Worm (Caenorhabditis elegans) whole organism, early embryonic: ENCODE measurements around the gene srt-24.

ENCODE experiments used
- B0310.2 ChIP-seq: sonication (generic microtip); optimal IDR thresholded peaks from 2 replicates; lab custom pipeline; 2016; ENCODE audit warnings: mild to moderate bottlenecking, missing genetic modification characterization, missing compliant biosample characterization
- F13C5.2 ChIP-seq: sonication (generic microtip); optimal IDR thresholded peaks from 2 replicates; lab custom pipeline; 2017; ENCODE audit warnings: mild to moderate bottlenecking, missing genetic modification characterization, inconsistent platforms, missing compliant biosample characterization
- aly-1 ChIP-seq: sonication (generic microtip); optimal IDR thresholded peaks from 2 replicates; lab custom pipeline; 2016; ENCODE audit warnings: missing genetic modification characterization, missing compliant biosample characterization
- ama-1 ChIP-seq: fragments of 150-350 bp; optimal IDR thresholded peaks from 2 replicates; lab custom pipeline; 2014
- ceh-13 ChIP-seq: fragments of 200-800 bp; sonication (Bioruptor generic); optimal IDR thresholded peaks from 2 replicates; lab custom pipeline; 2018; ENCODE audit warnings: mild to moderate bottlenecking, missing genetic modification characterization, missing compliant biosample characterization
- ceh-36 ChIP-seq: sonication (generic microtip); optimal IDR thresholded peaks from 2 replicates; lab custom pipeline; 2016; ENCODE audit warnings: missing genetic modification characterization, inconsistent platforms, missing compliant biosample characterization
- ets-7 ChIP-seq: sonication (generic microtip); optimal IDR thresholded peaks from 2 replicates; lab custom pipeline; 2016; ENCODE audit warnings: missing genotype, missing genetic modification characterization, missing compliant biosample characterization
- flt-1 ChIP-seq: fragments of 200-800 bp; sonication (Bioruptor generic); IDR thresholded peaks from 2 replicates; pipeline ENCODE4 v1.3.6; 2022; ENCODE audit warnings: missing genetic modification characterization, missing compliant biosample characterization
- hmbx-1 ChIP-seq: sonication (generic microtip); optimal IDR thresholded peaks from 2 replicates; lab custom pipeline; 2016; ENCODE audit warnings: mild to moderate bottlenecking, missing genetic modification characterization, missing compliant biosample characterization
- hmg-4 ChIP-seq: fragments of 200-800 bp; sonication (Bioruptor generic); optimal IDR thresholded peaks from 2 replicates; lab custom pipeline; 2018; ENCODE audit warnings: mild to moderate bottlenecking, missing genetic modification characterization, missing compliant biosample characterization
- hnd-1 ChIP-seq: sonication (generic microtip); optimal IDR thresholded peaks from 2 replicates; lab custom pipeline; 2016; ENCODE audit warnings: missing genetic modification characterization, missing compliant biosample characterization
- pes-1 ChIP-seq: fragments of 200-800 bp; sonication (Bioruptor generic); IDR thresholded peaks from 2 replicates; pipeline ENCODE4 v1.3.6; 2022; ENCODE audit warnings: missing genetic modification reagents, missing genetic modification characterization, missing compliant biosample characterization
- scrt-1 ChIP-seq: fragments of 200-800 bp; sonication (Bioruptor generic); IDR thresholded peaks from 2 replicates; pipeline ENCODE4 v1.3.6; 2022; ENCODE audit warnings: missing genetic modification characterization, missing compliant biosample characterization
- sea-1 ChIP-seq: fragments of 200-800 bp; sonication (Bioruptor generic); conservative IDR thresholded peaks from 2 replicates; pipeline ENCODE4 v1.3.6; 2022; ENCODE audit warnings: missing genetic modification characterization, missing compliant biosample characterization
- tbx-11 ChIP-seq: fragments of 200-800 bp; sonication (Bioruptor generic); IDR thresholded peaks from 2 replicates; pipeline ENCODE4 v1.3.6; 2022; ENCODE audit warnings: missing genetic modification characterization, missing compliant biosample characterization
- tbx-37 ChIP-seq: fragments of 200-800 bp; sonication (Bioruptor generic); conservative IDR thresholded peaks from 2 replicates; pipeline ENCODE4 v1.3.6; 2022; ENCODE audit warnings: missing genetic modification reagents, missing genetic modification characterization, missing compliant biosample characterization
- tra-4 ChIP-seq: sonication (generic microtip); optimal IDR thresholded peaks from 2 replicates; lab custom pipeline; 2017; ENCODE audit warnings: missing genetic modification characterization, missing compliant biosample characterization

The srt-24 gene

ce11 chrIV:754357-754972, 23.6 kb upstream of the srt-24 start:
- no peak for TF ChIP-seq hmbx-1 (tag; lab: Kevin White, UChicago)
- no peak for TF ChIP-seq scrt-1
- no peak for TF ChIP-seq tra-4
- no peak for TF ChIP-seq sea-1 (GFP tag; lab: Robert Waterston, UW)
- TF ChIP-seq aly-1: no peak
- no peak for TF ChIP-seq ceh-36 (tag; lab: Kevin White, UChicago)
- TF ChIP-seq B0310.2: no peak
- no peak for TF ChIP-seq hnd-1 (tag; lab: Kevin White, UChicago)
- no peak for TF ChIP-seq pes-1
- TF ChIP-seq ama-1 (lab: Kevin White, UChicago): no peak
- no peak for TF ChIP-seq F13C5.2 (tag; lab: Kevin White, UChicago)

- no peak for TF ChIP-seq tbx-37 (GFP tag; lab: Robert Waterston, UW)
- TF ChIP-seq ama-1 (lab: Kevin White, UChicago): no peak
- no peak for TF ChIP-seq sea-1 (GFP tag; lab: Robert Waterston, UW)
- TF ChIP-seq hnd-1 (tag; lab: Kevin White, UChicago): no peak
- no peak for TF ChIP-seq aly-1
- no peak for TF ChIP-seq ceh-36 (tag; lab: Kevin White, UChicago)
Measured at ce11 chrIV:749557-749956, 18.7 kb upstream of the srt-24 start.

- TF ChIP-seq ceh-13 (GFP tag; lab: Kevin White, UChicago): no peak
- TF ChIP-seq hmbx-1 (tag; lab: Kevin White, UChicago): no peak
- no peak for TF ChIP-seq pes-1
- TF ChIP-seq flt-1: no peak
- no peak for TF ChIP-seq hnd-1 (tag; lab: Kevin White, UChicago)
- no peak for TF ChIP-seq tbx-11
- no peak for TF ChIP-seq ceh-36 (tag; lab: Kevin White, UChicago)
- TF ChIP-seq sea-1 (GFP tag; lab: Robert Waterston, UW): no peak
- no peak for TF ChIP-seq B0310.2
- no peak for TF ChIP-seq ets-7 (tag; lab: Kevin White, UChicago)
- TF ChIP-seq tra-4: no peak
- TF ChIP-seq tbx-37 (GFP tag; lab: Robert Waterston, UW): no peak
- TF ChIP-seq hmg-4 (GFP tag; lab: Kevin White, UChicago): no peak
- no peak for TF ChIP-seq ama-1 (lab: Kevin White, UChicago)
Measured at ce11 chrIV:746333-746732, 15.5 kb upstream of the srt-24 start.

ce11 chrIV:741831-742230, 11.0 kb upstream of the srt-24 start:
- no peak for TF ChIP-seq hnd-1 (tag; lab: Kevin White, UChicago)
- TF ChIP-seq aly-1: no peak
- TF ChIP-seq flt-1: no peak
- no peak for TF ChIP-seq pes-1
- no peak for TF ChIP-seq F13C5.2 (tag; lab: Kevin White, UChicago)
- no peak for TF ChIP-seq B0310.2
- no peak for TF ChIP-seq ceh-13 (GFP tag; lab: Kevin White, UChicago)
- no peak for TF ChIP-seq tbx-37 (GFP tag; lab: Robert Waterston, UW)
- TF ChIP-seq hmg-4 (GFP tag; lab: Kevin White, UChicago): no peak
- no peak for TF ChIP-seq tbx-11
- TF ChIP-seq tra-4: no peak
- TF ChIP-seq ceh-36 (tag; lab: Kevin White, UChicago): no peak
- TF ChIP-seq sea-1 (GFP tag; lab: Robert Waterston, UW): no peak
- no peak for TF ChIP-seq ets-7 (tag; lab: Kevin White, UChicago)

- TF ChIP-seq hmg-4 (GFP tag; lab: Kevin White, UChicago) (no peak), hnd-1 (tag; lab: Kevin White, UChicago) (no peak), hmbx-1 (tag; lab: Kevin White, UChicago) (no peak), pes-1 (no peak), F13C5.2 (tag; lab: Kevin White, UChicago) (no peak)
Measured at ce11 chrIV:740674-741073, 9.8 kb upstream of the srt-24 start.

- TF ChIP-seq ceh-36 (tag; lab: Kevin White, UChicago) (no peak), ama-1 (lab: Kevin White, UChicago) (no peak), F13C5.2 (tag; lab: Kevin White, UChicago) (no peak), B0310.2 (no peak), hmg-4 (GFP tag; lab: Kevin White, UChicago) (no peak), hnd-1 (tag; lab: Kevin White, UChicago) (no peak), sea-1 (GFP tag; lab: Robert Waterston, UW) (no peak), hmbx-1 (tag; lab: Kevin White, UChicago) (no peak), tra-4 (no peak), ets-7 (tag; lab: Kevin White, UChicago) (no peak), pes-1 (no peak), ceh-13 (GFP tag; lab: Kevin White, UChicago) (no peak), scrt-1 (no peak), tbx-37 (GFP tag; lab: Robert Waterston, UW) (no peak), tbx-11 (no peak), flt-1 (no peak), aly-1 (no peak)
Measured at ce11 chrIV:736447-736846, 5.6 kb upstream of the srt-24 start, which contains the start of gene kvs-5. kvs-5 (plus strand) TSS chrIV:736747.

- TF ChIP-seq ceh-13 (GFP tag; lab: Kevin White, UChicago) (no peak), ama-1 (lab: Kevin White, UChicago) (no peak), flt-1 (no peak), scrt-1 (no peak), hnd-1 (tag; lab: Kevin White, UChicago) (no peak), tra-4 (no peak), pes-1 (no peak), aly-1 (no peak), F13C5.2 (tag; lab: Kevin White, UChicago) (no peak), ets-7 (tag; lab: Kevin White, UChicago) (no peak)
Measured at ce11 chrIV:728095-728494, 2.7 kb downstream of the srt-24 start, which contains the start of gene Y55F3C.9. Y55F3C.9 (minus strand) TSS chrIV:728195.

- TF ChIP-seq scrt-1 (no peak), flt-1 (no peak), B0310.2 (no peak), ceh-36 (tag; lab: Kevin White, UChicago) (no peak), hmg-4 (GFP tag; lab: Kevin White, UChicago) (no peak), hmbx-1 (tag; lab: Kevin White, UChicago) (no peak), aly-1 (no peak), F13C5.2 (tag; lab: Kevin White, UChicago) (no peak), sea-1 (GFP tag; lab: Robert Waterston, UW) (no peak), ets-7 (tag; lab: Kevin White, UChicago) (no peak), tra-4 (no peak), pes-1 (no peak), ama-1 (lab: Kevin White, UChicago) (no peak), hnd-1 (tag; lab: Kevin White, UChicago) (no peak), tbx-11 (no peak), ceh-13 (GFP tag; lab: Kevin White, UChicago) (no peak)
Measured at ce11 chrIV:719351-719750, 11.5 kb downstream of the srt-24 start, which contains the start of gene Y55F3C.10. Y55F3C.10 (minus strand) TSS chrIV:719451.
